Worm (Caenorhabditis elegans): ENCODE results near the gene F52H2.1.

The F52H2.1 gene

ce11 chrX:2549322-2549721 lies 23.6 kb upstream of the F52H2.1 start (continued):
- TF ChIP-seq F23B12.7 (tag; optimal IDR thresholded peaks at IDR 0.05; ENCODE audit: insufficient read depth) (peak; percentile 85), him-1 (tag; optimal IDR thresholded peaks at IDR 0.05) (peak; percentile 86), K12H6.12 (tag; optimal IDR thresholded peaks at IDR 0.05) (peak; percentile 44), F49E8.2 (tag; optimal IDR thresholded peaks at IDR 0.05; ENCODE audit: insufficient read depth) (peak; percentile 42), mcd-1 (GFP tag; IDR thresholded peaks at IDR 0.05) (peak; percentile 54; the same call in 1 of the 2 replicates), ets-4 (GFP tag; optimal IDR thresholded peaks at IDR 0.05) (peak; percentile 4), aptf-2 (GFP tag; conservative IDR thresholded peaks at IDR 0.05) (no peak), madf-6 (GFP tag; IDR thresholded peaks at IDR 0.05) (0 out of 2 replicates have a peak, but pooled peaks have one; percentile 20), ztf-22 (GFP tag; optimal IDR thresholded peaks at IDR 0.05) (peak; percentile 42), rpc-1 (optimal IDR thresholded peaks at IDR 0.05) (peak; percentile 81), rpc-1 (tag; optimal IDR thresholded peaks at IDR 0.05) (peak; percentile 88), cebp-2 (GFP tag; IDR thresholded peaks at IDR 0.05) (no peak), bed-1 (GFP tag; IDR thresholded peaks at IDR 0.05) (no peak), F57A8.1 (GFP tag; optimal IDR thresholded peaks at IDR 0.05) (peak; percentile 59), lin-26 (GFP tag; IDR thresholded peaks at IDR 0.05) (peak; percentile 92; the same call in 1 of the 2 replicates), F37B4.10 (GFP tag; IDR thresholded peaks at IDR 0.05) (0 out of 2 replicates have a peak, but pooled peaks have one; percentile 82), hmg-20 (GFP tag; IDR thresholded peaks at IDR 0.05) (peak; percentile 69; the same call in 1 of the 2 replicates), nhr-27 (tag; optimal IDR thresholded peaks at IDR 0.05) (no peak), lag-1 (GFP tag; IDR thresholded peaks at IDR 0.05) (no peak), B0035.1 (tag; optimal IDR thresholded peaks at IDR 0.05) (peak; percentile 56), rcor-1 (GFP tag; IDR thresholded peaks at IDR 0.05) (peak; percentile 51; the same call in 1 of the 2 replicates), rec-8 (tag; optimal IDR thresholded peaks at IDR 0.05) (peak; percentile 4 to 69), pha-4 (tag; optimal IDR thresholded peaks at IDR 0.05) (no peak), F55B11.4 (tag; optimal IDR thresholded peaks at IDR 0.05; ENCODE audit: borderline replicate concordance, insufficient read depth) (no peak), efl-1 (GFP tag; optimal IDR thresholded peaks at IDR 0.05) (no peak), xnd-1 (tag; optimal IDR thresholded peaks at IDR 0.05) (no peak), lin-35 (GFP tag; optimal IDR thresholded peaks at IDR 0.05) (peak in 1 of 3 experiments; percentile 61), Y53G8AR.9 (GFP tag; conservative IDR thresholded peaks at IDR 0.05) (no peak), snpc-3.4 (tag; optimal IDR thresholded peaks at IDR 0.05) (peak; percentile 34), nhr-90 (tag; optimal IDR thresholded peaks at IDR 0.05) (peak; percentile 79), dpff-1 (tag; optimal IDR thresholded peaks at IDR 0.05) (no peak), Y53F4B.3 (GFP tag; IDR thresholded peaks at IDR 0.05) (no peak), C17E4.6 (GFP tag; IDR thresholded peaks at IDR 0.05) (no peak), T07F8.4 (tag; optimal IDR thresholded peaks at IDR 0.05) (peak; percentile 72), akir-1 (GFP tag; optimal IDR thresholded peaks at IDR 0.05) (peak; percentile 76), ekl-4 (GFP tag; IDR thresholded peaks at IDR 0.05) (peak; percentile 30; the same call in 1 of the 2 replicates), ccch-3 (GFP tag; optimal IDR thresholded peaks at IDR 0.05) (peak; percentile 37), nhr-120 (GFP tag; IDR thresholded peaks at IDR 0.05) (no peak), attf-5 (GFP tag; optimal IDR thresholded peaks at IDR 0.05) (peak; percentile 59), let-526 (GFP tag; IDR thresholded peaks at IDR 0.05) (0 out of 2 replicates have a peak, but pooled peaks have one; percentile 32), egrh-3 (GFP tag; IDR thresholded peaks at IDR 0.05) (peak; percentile 42; the same call in 1 of the 2 replicates), lin-40 (tag; optimal IDR thresholded peaks at IDR 0.05) (peak; percentile 81), F39B2.1 (GFP tag; IDR thresholded peaks at IDR 0.05) (no peak), lin-54 (GFP tag; optimal IDR thresholded peaks at IDR 0.05) (peak; percentile 42), pbrm-1 (GFP tag; IDR thresholded peaks at IDR 0.05) (peak; percentile 69; the same call in 1 of the 2 replicates)
